Worm (Caenorhabditis elegans): ENCODE measurements around the gene K04C1.3.

DNA sequence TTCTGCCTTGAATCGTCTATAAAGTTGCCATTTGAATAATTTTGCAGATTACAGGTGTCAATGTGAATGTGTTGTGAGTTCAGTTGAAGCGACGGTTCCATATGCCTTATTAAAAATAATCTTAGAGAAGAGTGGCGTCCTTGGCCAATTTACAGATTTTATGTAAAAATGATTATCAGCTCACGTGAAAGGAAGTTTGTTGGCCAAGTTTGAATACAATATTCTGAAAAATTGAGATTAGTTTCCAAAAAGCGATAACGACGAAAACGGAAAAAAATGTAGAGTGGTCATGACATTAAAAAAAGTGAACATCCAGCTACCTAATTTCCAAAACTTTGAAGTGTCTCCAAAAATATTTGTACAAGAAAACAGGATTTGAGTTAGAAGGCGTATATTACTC, 11.8 kb upstream of the K04C1.3 start, which contains the start of gene E02H4.5:
- TF ChIP-seq fkh-10 (GFP tag; optimal IDR thresholded peaks at IDR 0.05) (no peak), zag-1 (tag; optimal IDR thresholded peaks at IDR 0.05) (no peak), ceh-82 (tag; optimal IDR thresholded peaks at IDR 0.05) (no peak), unc-62 (GFP tag; optimal IDR thresholded peaks at IDR 0.05) (no peak), ztf-4 (tag; optimal IDR thresholded peaks at IDR 0.05) (no peak), skn-1 (tag; optimal IDR thresholded peaks at IDR 0.05) (no peak)
